Worm (Caenorhabditis elegans): Measurements from ENCODE around the gene F32D8.11.

DNA sequence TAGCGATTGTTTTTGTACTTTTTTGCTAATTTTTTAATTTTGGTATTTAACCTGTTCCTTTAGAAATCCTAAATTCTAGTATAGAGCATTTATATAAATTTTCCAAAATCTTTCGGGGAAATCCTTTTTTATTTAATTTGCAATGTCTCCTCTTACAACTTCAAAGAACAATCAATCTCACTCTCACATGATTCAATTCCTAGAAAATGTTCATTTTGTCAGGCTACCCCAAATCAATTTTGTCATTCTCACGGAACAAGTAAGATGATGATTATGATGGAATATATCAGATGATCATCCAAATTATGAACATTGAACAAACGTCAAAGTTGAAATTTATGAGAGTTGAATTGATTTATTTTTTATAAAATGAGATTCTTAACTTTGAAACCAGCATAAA lies 48.4 kb upstream of the F32D8.11 start:
- TF ChIP-seq him-1 (tag; optimal IDR thresholded peaks at IDR 0.05) (no peak), dao-5 (tag; optimal IDR thresholded peaks at IDR 0.05) (no peak), W03F9.2 (tag; optimal IDR thresholded peaks at IDR 0.05) (peak; percentile 10)
